Fruit fly (Drosophila melanogaster): ENCODE results near the gene Cp18.

- TF ChIP-seq usp (GFP tag; optimal IDR thresholded peaks at IDR 0.05) (no peak), Dll (optimal IDR thresholded peaks at IDR 0.05) (no peak)
Observed at dm6 chr3L:8697862-8698261, 28.7 kb upstream of the Cp18 start.
